Worm (Caenorhabditis elegans) whole organism, young adult: ENCODE measurements around the gene Y73B6BL.47.
A peak's percentile ranks its signal among the peaks of the same experiment; 100 is the strongest.

Experiments
- C17E4.6 ChIP-seq: fragments of 200-800 bp; sonication (Bioruptor generic); IDR thresholded peaks from 2 replicates; pipeline ENCODE4 v1.3.6; 2022; ENCODE audit warnings: missing genetic modification reagents, missing genetic modification characterization, missing compliant biosample characterization
- D2030.7 ChIP-seq: fragments of 200-800 bp; sonication (Bioruptor generic); IDR thresholded peaks from 2 replicates; pipeline ENCODE4 v1.3.6; 2022; ENCODE audit warnings: missing genetic modification reagents, missing genetic modification characterization, missing compliant biosample characterization
- F10E7.11 ChIP-seq: sonication (generic microtip); optimal IDR thresholded peaks from 2 replicates; lab custom pipeline; 2017; ENCODE audit warnings: mild to moderate bottlenecking, missing genetic modification characterization, moderate library complexity, missing compliant biosample characterization
- F22D6.2 ChIP-seq: sonication (generic microtip); optimal IDR thresholded peaks from 2 replicates; lab custom pipeline; 2016; ENCODE audit warnings: mild to moderate bottlenecking, missing genetic modification characterization, missing compliant biosample characterization
- F23B12.7 ChIP-seq: sonication (generic microtip); optimal IDR thresholded peaks from 2 replicates; lab custom pipeline; 2017; ENCODE audit warnings: missing genetic modification characterization, mild to moderate bottlenecking, missing compliant biosample characterization, antibody characterized with exemption, moderate library complexity; ENCODE audit not compliant: insufficient read depth
- F37B4.10 ChIP-seq: fragments of 200-800 bp; sonication (Bioruptor generic); IDR thresholded peaks from 2 replicates; pipeline ENCODE4 v1.3.6; 2022; ENCODE audit warnings: missing genetic modification characterization, missing compliant biosample characterization
- F39B2.1 ChIP-seq: fragments of 200-800 bp; sonication (Bioruptor generic); IDR thresholded peaks from 2 replicates; pipeline ENCODE4 v1.3.6; 2022; ENCODE audit warnings: missing genetic modification reagents, missing genetic modification characterization, missing compliant biosample characterization
- T07F8.4 ChIP-seq: sonication (generic microtip); optimal IDR thresholded peaks from 2 replicates; lab custom pipeline; 2016; ENCODE audit warnings: mild to moderate bottlenecking, missing genetic modification characterization, moderate library complexity, missing compliant biosample characterization
- Y79H2A.3 ChIP-seq: fragments of 200-800 bp; sonication (Bioruptor generic); conservative IDR thresholded peaks from 2 replicates; pipeline ENCODE4 v1.3.6; 2022; ENCODE audit warnings: missing genetic modification reagents, missing genetic modification characterization, missing compliant biosample characterization
- ZK185.1 ChIP-seq: sonication (generic microtip); optimal IDR thresholded peaks from 2 replicates; lab custom pipeline; 2016; ENCODE audit warnings: mild to moderate bottlenecking, missing genetic modification characterization, missing compliant biosample characterization; ENCODE audit not compliant: poor library complexity, severe bottlenecking
- akir-1 ChIP-seq: fragments of 200-800 bp; sonication (Bioruptor generic); optimal IDR thresholded peaks from 2 replicates; lab custom pipeline; 2018; ENCODE audit warnings: mild to moderate bottlenecking, missing genetic modification characterization, moderate library complexity, missing compliant biosample characterization
- ama-1 ChIP-seq, 3 experiments: fragments of 150-350 bp in 1 of 3; sonication (generic microtip) in 2 of 3; optimal IDR thresholded peaks; 2 replicates each; lab custom pipeline; 2014 to 2018; ENCODE audit warnings: missing biosample characterization in 2 of 3, missing genetic modification characterization in 2 of 3, missing genetic modification reagents in 2 of 3
- aptf-2 ChIP-seq: fragments of 200-800 bp; sonication (Bioruptor generic); conservative IDR thresholded peaks from 2 replicates; pipeline ENCODE4 v1.3.6; 2022; ENCODE audit warnings: missing genetic modification reagents, missing genetic modification characterization, missing compliant biosample characterization
- athp-1 ChIP-seq: sonication (generic microtip); optimal IDR thresholded peaks from 2 replicates; lab custom pipeline; 2017; ENCODE audit warnings: mild to moderate bottlenecking, missing genetic modification characterization, missing compliant biosample characterization
- attf-5 ChIP-seq: fragments of 200-800 bp; sonication (Bioruptor generic); optimal IDR thresholded peaks from 2 replicates; lab custom pipeline; 2018; ENCODE audit warnings: mild to moderate bottlenecking, missing genetic modification characterization, missing compliant biosample characterization
- attf-6 ChIP-seq: fragments of 200-800 bp; sonication (Bioruptor generic); IDR thresholded peaks from 2 replicates; pipeline ENCODE4 v1.3.6; 2022; ENCODE audit warnings: missing genetic modification reagents, missing genetic modification characterization, missing compliant biosample characterization
- ceh-91 ChIP-seq: fragments of 200-800 bp; sonication (Bioruptor generic); IDR thresholded peaks from 2 replicates; pipeline ENCODE4 v1.3.6; 2022; ENCODE audit warnings: missing genetic modification reagents, missing genetic modification characterization, missing compliant biosample characterization
- die-1 ChIP-seq: sonication (generic microtip); optimal IDR thresholded peaks from 2 replicates; lab custom pipeline; 2016; ENCODE audit warnings: missing genotype, mild to moderate bottlenecking, missing genetic modification characterization, missing compliant biosample characterization
- dox-1 ChIP-seq: fragments of 200-800 bp; sonication (Bioruptor generic); IDR thresholded peaks from 2 replicates; pipeline ENCODE4 v1.3.6; 2022; ENCODE audit warnings: missing genetic modification reagents, missing genetic modification characterization, missing compliant biosample characterization
- egl-18 ChIP-seq: fragments of 200-800 bp; sonication (Bioruptor generic); IDR thresholded peaks from 2 replicates; pipeline ENCODE4 v1.3.6; 2022; ENCODE audit warnings: missing genetic modification reagents, missing genetic modification characterization, missing compliant biosample characterization
- egl-44 ChIP-seq: fragments of 200-800 bp; sonication (Bioruptor generic); IDR thresholded peaks from 2 replicates; pipeline ENCODE4 v1.3.6; 2022; ENCODE audit warnings: missing genetic modification reagents, missing genetic modification characterization, missing compliant biosample characterization
- egrh-3 ChIP-seq: fragments of 200-800 bp; sonication (Bioruptor generic); IDR thresholded peaks from 2 replicates; pipeline ENCODE4 v1.3.6; 2022; ENCODE audit warnings: missing genetic modification reagents, missing genetic modification characterization, missing compliant biosample characterization
- ekl-4 ChIP-seq: fragments of 200-800 bp; sonication (Bioruptor generic); IDR thresholded peaks from 2 replicates; pipeline ENCODE4 v1.3.6; 2022; ENCODE audit warnings: missing genetic modification reagents, missing genetic modification characterization, missing compliant biosample characterization
- fkh-3 ChIP-seq: sonication (generic microtip); optimal IDR thresholded peaks from 2 replicates; lab custom pipeline; 2016; ENCODE audit warnings: mild to moderate bottlenecking, missing genetic modification characterization, missing compliant biosample characterization
- him-1 ChIP-seq: sonication (generic microtip); optimal IDR thresholded peaks from 2 replicates; lab custom pipeline; 2016; ENCODE audit warnings: missing genotype, missing genetic modification reagents, missing genetic modification characterization, missing compliant biosample characterization
- hrde-1 ChIP-seq: sonication (generic microtip); optimal IDR thresholded peaks from 2 replicates; lab custom pipeline; 2016; ENCODE audit warnings: missing genetic modification characterization, mild to moderate bottlenecking, missing compliant biosample characterization, moderate library complexity, missing genotype, missing genetic modification reagents, borderline replicate concordance
- madf-6 ChIP-seq: fragments of 200-800 bp; sonication (Bioruptor generic); IDR thresholded peaks from 2 replicates; pipeline ENCODE4 v1.3.6; 2022; ENCODE audit warnings: missing genetic modification reagents, missing genetic modification characterization, missing compliant biosample characterization
- mcd-1 ChIP-seq: fragments of 200-800 bp; sonication (Bioruptor generic); IDR thresholded peaks from 2 replicates; pipeline ENCODE4 v1.3.6; 2022; ENCODE audit warnings: missing genetic modification reagents, missing genetic modification characterization, missing compliant biosample characterization
- mxl-1 ChIP-seq: sonication (generic microtip); optimal IDR thresholded peaks from 2 replicates; lab custom pipeline; 2016; ENCODE audit warnings: missing genetic modification characterization, missing compliant biosample characterization
- nfya-1 ChIP-seq: sonication (generic microtip); optimal IDR thresholded peaks from 2 replicates; lab custom pipeline; 2017; ENCODE audit warnings: antibody characterized with exemption, missing compliant biosample characterization, missing genetic modification characterization, borderline replicate concordance; ENCODE audit not compliant: insufficient read depth
- nhr-80 ChIP-seq: sonication (generic microtip); optimal IDR thresholded peaks from 2 replicates; lab custom pipeline; 2016; ENCODE audit warnings: missing genetic modification characterization, missing compliant biosample characterization
- pbrm-1 ChIP-seq: fragments of 200-800 bp; sonication (Bioruptor generic); IDR thresholded peaks from 2 replicates; pipeline ENCODE4 v1.3.6; 2022; ENCODE audit warnings: missing genetic modification reagents, missing genetic modification characterization, missing compliant biosample characterization
- rpc-1 ChIP-seq, 2 experiments: fragments of 150-350 bp in 1 of 2; sonication (generic microtip) in 1 of 2; optimal IDR thresholded peaks; 2 replicates each; lab custom pipeline; 2014 to 2018; ENCODE audit warnings: missing biosample characterization in 1 of 2, missing genetic modification characterization in 1 of 2, missing genetic modification reagents in 1 of 2, missing genotype in 1 of 2
- sdz-38 ChIP-seq: sonication (generic microtip); optimal IDR thresholded peaks from 2 replicates; lab custom pipeline; 2016; ENCODE audit warnings: missing genotype, missing genetic modification characterization, missing compliant biosample characterization
- sea-2 ChIP-seq: fragments of 200-800 bp; sonication (Bioruptor generic); IDR thresholded peaks from 2 replicates; pipeline ENCODE4 v1.3.6; 2022; ENCODE audit warnings: missing genetic modification characterization, missing compliant biosample characterization
- snpc-4 ChIP-seq, 5 experiments: fragments of 150-350 bp in 1 of 5; sonication (generic microtip) in 4 of 5; optimal IDR thresholded peaks; 2 replicates each; lab custom pipeline; 2014 to 2018; ENCODE audit warnings: missing genetic modification characterization in 5 of 5, missing biosample characterization in 3 of 5, antibody characterized with exemption in 2 of 5, mild to moderate bottlenecking in 2 of 5, missing compliant biosample characterization in 2 of 5, missing genotype in 2 of 5, moderate library complexity in 2 of 5, missing genetic modification reagents in 1 of 5
- sptf-2 ChIP-seq: fragments of 200-800 bp; sonication (Bioruptor generic); optimal IDR thresholded peaks from 2 replicates; lab custom pipeline; 2018; ENCODE audit warnings: mild to moderate bottlenecking, missing genetic modification characterization, missing compliant biosample characterization
- tbp1 ChIP-seq: fragments of 200-800 bp; sonication (Bioruptor generic); optimal IDR thresholded peaks from 2 replicates; lab custom pipeline; 2018; ENCODE audit warnings: mild to moderate bottlenecking, missing genetic modification characterization, missing compliant biosample characterization
- tbx-9 ChIP-seq: sonication (generic microtip); optimal IDR thresholded peaks from 2 replicates; lab custom pipeline; 2016; ENCODE audit warnings: borderline replicate concordance, missing genetic modification characterization, inconsistent platforms, missing compliant biosample characterization
- zfh-2 ChIP-seq: fragments of 200-800 bp; sonication (Bioruptor generic); conservative IDR thresholded peaks from 2 replicates; pipeline ENCODE4 v1.3.6; 2022; ENCODE audit warnings: missing genetic modification reagents, missing genetic modification characterization, missing compliant biosample characterization
- ztf-18 ChIP-seq: sonication (generic microtip); optimal IDR thresholded peaks from 2 replicates; lab custom pipeline; 2016; ENCODE audit warnings: missing genotype, mild to moderate bottlenecking, missing genetic modification characterization, missing compliant biosample characterization
- ztf-22 ChIP-seq: fragments of 200-800 bp; sonication (Bioruptor generic); optimal IDR thresholded peaks from 2 replicates; lab custom pipeline; 2018; ENCODE audit warnings: mild to moderate bottlenecking, missing genetic modification characterization, moderate library complexity, missing compliant biosample characterization
- ztf-25 ChIP-seq: fragments of 200-800 bp; sonication (Bioruptor generic); IDR thresholded peaks from 2 replicates; pipeline ENCODE4 v1.3.6; 2022; ENCODE audit warnings: missing genetic modification reagents, missing genetic modification characterization, missing compliant biosample characterization
- ztf-28 ChIP-seq: fragments of 200-800 bp; sonication (Bioruptor generic); IDR thresholded peaks from 2 replicates; pipeline ENCODE4 v1.3.6; 2022; ENCODE audit warnings: missing genetic modification reagents, missing genetic modification characterization, missing compliant biosample characterization
- ztf-3 ChIP-seq: fragments of 200-800 bp; sonication (Bioruptor generic); optimal IDR thresholded peaks from 2 replicates; lab custom pipeline; 2018; ENCODE audit warnings: mild to moderate bottlenecking, missing genetic modification characterization, missing compliant biosample characterization

Gene Y73B6BL.47

DNA sequence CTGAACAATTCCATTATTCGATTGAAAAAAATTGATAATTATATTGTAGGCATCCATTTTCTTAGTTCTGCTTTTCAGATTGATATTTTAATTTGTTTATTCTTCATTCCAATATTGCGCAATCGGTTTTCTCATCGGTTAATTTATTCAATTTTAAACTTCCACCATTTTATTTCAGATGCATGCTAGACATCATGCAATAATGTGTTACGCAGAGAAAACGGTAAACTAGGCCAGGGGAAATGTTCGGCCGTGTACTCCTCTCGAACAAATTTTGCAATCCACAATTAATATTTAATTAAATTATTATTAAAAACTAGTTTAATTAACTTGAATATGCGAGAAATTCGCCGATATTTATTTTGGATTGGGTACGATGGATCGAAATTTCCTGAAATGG is 40.1 kb upstream of the Y73B6BL.47 start, which contains the start of gene Y73B6BL.29 (continued):
- TF ChIP-seq egl-18 = no peak
- peak; percentile 39 for TF ChIP-seq athp-1 (tag; lab: Kevin White, UChicago)
- TF ChIP-seq pbrm-1 (GFP tag; lab: Robert Waterston, UW) = peak; percentile 53; the same call in 1 of the 2 replicates
- peak; percentile 24 for TF ChIP-seq F23B12.7
- peak; percentile 49 for TF ChIP-seq ztf-18 (tag; lab: Kevin White, UChicago)
- no peak for TF ChIP-seq sdz-38 (tag; lab: Kevin White, UChicago)
- TF ChIP-seq F10E7.11 = peak; percentile 61
- TF ChIP-seq ztf-22 (GFP tag; lab: Kevin White, UChicago) = no peak

DNA sequence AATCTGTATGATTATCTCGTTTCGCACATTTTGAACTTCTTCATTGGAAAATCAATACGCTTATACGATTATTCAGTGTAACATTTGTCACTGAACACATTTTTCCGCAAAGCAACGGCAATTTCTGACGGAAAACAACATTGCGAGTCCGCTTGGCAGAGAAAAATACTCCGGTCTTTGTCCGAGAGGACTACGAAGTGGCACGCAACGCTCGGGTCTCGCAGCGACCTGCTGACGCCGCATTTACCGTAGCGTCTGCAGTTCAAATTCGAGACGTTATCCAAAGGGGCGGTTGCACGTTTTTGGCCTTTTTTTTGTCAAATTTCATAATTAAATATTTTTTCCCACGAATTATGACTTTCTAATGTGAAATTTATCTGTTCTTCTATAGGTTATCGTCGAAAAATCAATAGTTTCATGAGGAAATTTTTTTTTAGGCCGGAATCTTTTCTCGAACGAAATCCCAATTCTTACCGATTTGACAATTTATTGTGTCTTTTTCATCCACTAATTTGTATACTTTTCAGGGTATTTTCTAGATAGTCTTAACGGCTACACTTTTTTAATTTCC is 38.0 kb upstream of the Y73B6BL.47 start, which contains the start of gene sqd-1:
Gene sqd-1, plus strand, starts transcription at position 521 of the 571 bp plus-strand sequence.
- TF ChIP-seq attf-6 (GFP tag; lab: Robert Waterston, UW) (peak; percentile 79; the same call in 1 of the 2 replicates), dox-1 (GFP tag; lab: Robert Waterston, UW) (peak; percentile 96), aptf-2 (GFP tag; lab: Robert Waterston, UW) (peak; percentile 65; the same call in 1 of the 2 replicates), mxl-1 (no peak), fkh-3 (tag; lab: Kevin White, UChicago) (no peak), C17E4.6 (GFP tag; lab: Robert Waterston, UW) (peak; percentile 92), him-1 (tag; lab: Kevin White, UChicago) (no peak), attf-5 (GFP tag; lab: Kevin White, UChicago) (peak; percentile 88), die-1 (tag; lab: Kevin White, UChicago) (peak; percentile 55), egrh-3 (peak; percentile 57; the same call in 1 of the 2 replicates), F37B4.10 (GFP tag; lab: Robert Waterston, UW) (0 out of 2 replicates have a peak, but pooled peaks have one; percentile 71), madf-6 (GFP tag; lab: Robert Waterston, UW) (peak; percentile 86), ama-1 (optimal IDR thresholded peaks at IDR 0.05; lab: Kevin White, UChicago) (no peak), ama-1 (GFP tag; optimal IDR thresholded peaks at IDR 0.05; lab: Kevin White, UChicago) (no peak), ekl-4 (peak; percentile 93), tbp1 (GFP tag; lab: Kevin White, UChicago) (peak; percentile 75), zfh-2 (GFP tag; lab: Robert Waterston, UW) (peak; percentile 90), mcd-1 (peak; percentile 94), nhr-80 (peak; percentile 30), Y79H2A.3 (GFP tag; lab: Robert Waterston, UW) (peak; percentile 87), sea-2 (peak; percentile 81; the same call in 1 of the 2 replicates), ztf-3 (no peak), nfya-1 (tag; lab: Kevin White, UChicago) (no peak), ztf-28 (GFP tag; lab: Robert Waterston, UW) (peak; percentile 96), akir-1 (GFP tag; lab: Kevin White, UChicago) (no peak), ceh-91 (GFP tag; lab: Robert Waterston, UW) (peak; percentile 89), rpc-1 (optimal IDR thresholded peaks at IDR 0.05; lab: Kevin White, UChicago) (peak; percentile 14), rpc-1 (tag; optimal IDR thresholded peaks at IDR 0.05; lab: Kevin White, UChicago) (no peak), T07F8.4 (tag; lab: Kevin White, UChicago) (no peak), ZK185.1 (tag; lab: Kevin White, UChicago) (peak; percentile 82), hrde-1 (tag; lab: Kevin White, UChicago) (peak; percentile 88), F22D6.2 (tag; lab: Kevin White, UChicago) (peak; percentile 81), snpc-4 (GFP tag; optimal IDR thresholded peaks at IDR 0.05; lab: Kevin White, UChicago) (peak; percentile 79), snpc-4 (tag; optimal IDR thresholded peaks at IDR 0.05; lab: Kevin White, UChicago) (peak; percentile 83 to 91 (median 86)), sptf-2 (GFP tag; lab: Kevin White, UChicago) (no peak), tbx-9 (tag; lab: Kevin White, UChicago) (no peak), D2030.7 (peak; percentile 89), ztf-25 (GFP tag; lab: Robert Waterston, UW) (peak; percentile 60; the same call in 1 of the 2 replicates), egl-44 (peak; percentile 86; the same call in 1 of the 2 replicates), F39B2.1 (GFP tag; lab: Robert Waterston, UW) (no peak)
